Worm (Caenorhabditis elegans): ENCODE results near the gene tbcc-1.

DNA sequence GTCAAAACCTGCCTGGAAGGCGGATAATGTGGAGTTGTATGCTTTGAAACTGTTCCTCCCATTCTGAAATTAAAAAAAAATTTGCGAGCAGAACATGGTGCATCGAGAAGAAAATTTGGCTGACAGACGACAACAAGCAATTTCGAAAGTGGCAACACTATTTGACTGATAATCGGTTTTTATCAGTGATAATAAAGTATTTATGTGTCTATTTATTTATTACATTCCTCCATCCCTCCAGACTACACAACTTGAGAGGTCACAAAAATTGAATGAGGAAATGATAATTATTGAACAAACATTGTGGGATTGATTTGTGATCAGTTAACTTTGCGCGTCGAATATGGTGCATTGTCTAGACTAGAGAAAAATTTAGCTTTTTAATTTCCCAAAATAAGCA, 48.8 kb upstream of the tbcc-1 start, which contains the start of gene cest-25:
- TF ChIP-seq nhr-237 (tag; optimal IDR thresholded peaks at IDR 0.05) (no peak), nhr-11 (tag; optimal IDR thresholded peaks at IDR 0.05) (no peak), blmp-1 (tag; optimal IDR thresholded peaks at IDR 0.05; ENCODE audit: insufficient read depth) (no peak), ztf-4 (tag; optimal IDR thresholded peaks at IDR 0.05) (no peak), ztf-11 (tag; optimal IDR thresholded peaks at IDR 0.05) (no peak), aly-2 (tag; optimal IDR thresholded peaks at IDR 0.05) (no peak), nhr-23 (tag; optimal IDR thresholded peaks at IDR 0.05) (no peak)

All from whole organism, L2 larva.